Fruit fly (Drosophila melanogaster): ENCODE measurements around the gene CG10026.

- TF ChIP-seq psq (GFP tag; optimal IDR thresholded peaks at IDR 0.05) (no peak), CrebA (GFP tag; optimal IDR thresholded peaks at IDR 0.05; ENCODE audit: borderline replicate concordance) (no peak), h (GFP tag; optimal IDR thresholded peaks at IDR 0.05) (no peak), br (GFP tag; optimal IDR thresholded peaks at IDR 0.05) (no peak), OdsH (GFP tag; optimal IDR thresholded peaks at IDR 0.05) (no peak), dmrt93B (GFP tag; optimal IDR thresholded peaks at IDR 0.05) (no peak), CG9705 (GFP tag; optimal IDR thresholded peaks at IDR 0.05) (no peak), Jra (GFP tag; optimal IDR thresholded peaks at IDR 0.05) (no peak), Rel (GFP tag; optimal IDR thresholded peaks at IDR 0.05) (no peak), Rel (tag; optimal IDR thresholded peaks at IDR 0.05) (no peak), Dif (GFP tag; optimal IDR thresholded peaks at IDR 0.05; ENCODE audit: partially characterized antibody) (no peak), dl (GFP tag; optimal IDR thresholded peaks at IDR 0.05; ENCODE audit: insufficient read depth in 1 of 2, partially characterized antibody in 2 of 2) (no peak), fru (GFP tag; optimal IDR thresholded peaks at IDR 0.05) (no peak), lola (GFP tag; optimal IDR thresholded peaks at IDR 0.05) (no peak)
These were observed 8.8 kb downstream of the CG10026 start for dm6 chr2L:19462898-19463297.
